Worm (Caenorhabditis elegans): ENCODE results near the gene dhhc-13.

The dhhc-13 gene

ce11 chrIV:5946602-5947444 is 29.7 kb downstream of the dhhc-13 start, which contains the start of gene inx-7:
TSS of gene inx-7 (minus strand) at chrIV:5946638.
- no peak for TF ChIP-seq fos-1 (tag; optimal IDR thresholded peaks at IDR 0.05)
- TF ChIP-seq grh-1 (GFP tag; IDR thresholded peaks at IDR 0.05): no peak
- TF ChIP-seq ceh-88 (GFP tag; IDR thresholded peaks at IDR 0.05): peak; percentile 36; the same call in 1 of the 2 replicates
- TF ChIP-seq fkh-8 (tag; optimal IDR thresholded peaks at IDR 0.05): no peak
- TF ChIP-seq isw-1 (GFP tag; IDR thresholded peaks at IDR 0.05): no peak
- TF ChIP-seq blmp-1 (tag; optimal IDR thresholded peaks at IDR 0.05): no peak
- no peak for TF ChIP-seq nhr-20 (tag; optimal IDR thresholded peaks at IDR 0.05)
- TF ChIP-seq tbx-2 (tag; optimal IDR thresholded peaks at IDR 0.05): no peak
- TF ChIP-seq nhr-47 (tag; optimal IDR thresholded peaks at IDR 0.05): peak; percentile 49
- TF ChIP-seq pax-3 (tag; optimal IDR thresholded peaks at IDR 0.05): no peak
- no peak for TF ChIP-seq fkh-10 (GFP tag; optimal IDR thresholded peaks at IDR 0.05)
- TF ChIP-seq rnt-1 (tag; optimal IDR thresholded peaks at IDR 0.05): peak; percentile 21
- TF ChIP-seq efl-3 (GFP tag; optimal IDR thresholded peaks at IDR 0.05): no peak
- TF ChIP-seq elt-2 (tag; optimal IDR thresholded peaks at IDR 0.05): peak; percentile 16
- TF ChIP-seq mab-9 (GFP tag; IDR thresholded peaks at IDR 0.05): no peak
- TF ChIP-seq swsn-7 (tag; optimal IDR thresholded peaks at IDR 0.05): peak; percentile 27
- TF ChIP-seq nhr-19 (GFP tag; conservative IDR thresholded peaks at IDR 0.05): 0 out of 2 replicates have a peak, but pooled peaks have one; percentile 16
- TF ChIP-seq lsy-2 (tag; optimal IDR thresholded peaks at IDR 0.05): peak in 1 of 2 experiments; percentile 57
- peak; percentile 26 for TF ChIP-seq lin-14 (GFP tag; optimal IDR thresholded peaks at IDR 0.05)
- peak; percentile 0 to 15 for TF ChIP-seq efl-1 (optimal IDR thresholded peaks at IDR 0.05)
- TF ChIP-seq efl-1 (GFP tag; optimal IDR thresholded peaks at IDR 0.05 in 1 of 2): peak in 1 of 2 experiments; percentile 70
- TF ChIP-seq nhr-76 (tag; optimal IDR thresholded peaks at IDR 0.05): peak; percentile 18
- TF ChIP-seq lin-39 (tag; optimal IDR thresholded peaks at IDR 0.05): no peak
- TF ChIP-seq alr-1 (tag; optimal IDR thresholded peaks at IDR 0.05; ENCODE audit: borderline replicate concordance): no peak
- TF ChIP-seq nhr-71 (tag; optimal IDR thresholded peaks at IDR 0.05): peak; percentile 43
- TF ChIP-seq ztf-4 (tag; optimal IDR thresholded peaks at IDR 0.05): peak; percentile 3
- no peak for TF ChIP-seq ceh-82 (tag; optimal IDR thresholded peaks at IDR 0.05)

- no peak for TF ChIP-seq tlp-1 (tag; optimal IDR thresholded peaks at IDR 0.05)
- no peak for TF ChIP-seq grh-1 (GFP tag; IDR thresholded peaks at IDR 0.05)
- TF ChIP-seq nhr-11 (tag; optimal IDR thresholded peaks at IDR 0.05): no peak
- peak; percentile 53 for TF ChIP-seq swsn-7 (tag; optimal IDR thresholded peaks at IDR 0.05)
- TF ChIP-seq ceh-8 (GFP tag; optimal IDR thresholded peaks at IDR 0.05): no peak
- peak; percentile 9 for TF ChIP-seq dsc-1 (tag; optimal IDR thresholded peaks at IDR 0.05)
- TF ChIP-seq lir-3 (tag; optimal IDR thresholded peaks at IDR 0.05; ENCODE audit: poor library complexity): no peak
- TF ChIP-seq unc-62 (GFP tag; optimal IDR thresholded peaks at IDR 0.05): no peak
- peak; percentile 75 for TF ChIP-seq skn-1 (tag; optimal IDR thresholded peaks at IDR 0.05)
- no peak for TF ChIP-seq ama-1 (optimal IDR thresholded peaks at IDR 0.05)
- no peak for TF ChIP-seq jun-1 (tag; optimal IDR thresholded peaks at IDR 0.05)
- TF ChIP-seq nhr-47 (tag; optimal IDR thresholded peaks at IDR 0.05): peak; percentile 46
- peak in 1 of 2 experiments; percentile 27 for TF ChIP-seq mdl-1 (tag; optimal IDR thresholded peaks at IDR 0.05)
- peak; percentile 77 for TF ChIP-seq snu-23 (GFP tag; optimal IDR thresholded peaks at IDR 0.05)
- peak; percentile 33 for TF ChIP-seq lin-39 (tag; optimal IDR thresholded peaks at IDR 0.05)
- no peak for TF ChIP-seq aly-2 (tag; optimal IDR thresholded peaks at IDR 0.05)
- peak; percentile 75 for TF ChIP-seq mep-1 (tag; optimal IDR thresholded peaks at IDR 0.05)
- TF ChIP-seq ztf-11 (tag; optimal IDR thresholded peaks at IDR 0.05): no peak
- TF ChIP-seq C16A3.4 (tag; optimal IDR thresholded peaks at IDR 0.05): peak; percentile 75
- TF ChIP-seq fkh-8 (tag; optimal IDR thresholded peaks at IDR 0.05): peak; percentile 45
- peak; percentile 57 for TF ChIP-seq blmp-1 (tag; optimal IDR thresholded peaks at IDR 0.05)
- TF ChIP-seq ztf-4 (tag; optimal IDR thresholded peaks at IDR 0.05): no peak
- peak; percentile 59 for TF ChIP-seq unc-130 (tag; optimal IDR thresholded peaks at IDR 0.05)
- no peak for TF ChIP-seq unc-98 (GFP tag; IDR thresholded peaks at IDR 0.05)
- no peak for TF ChIP-seq C34B4.2 (tag; optimal IDR thresholded peaks at IDR 0.05)
- TF ChIP-seq nhr-85 (tag): peak; percentile 3
- peak; percentile 54 for TF ChIP-seq lin-14 (GFP tag; optimal IDR thresholded peaks at IDR 0.05)
- TF ChIP-seq egl-13 (tag; optimal IDR thresholded peaks at IDR 0.05): no peak
- TF ChIP-seq elt-3 (tag; optimal IDR thresholded peaks at IDR 0.05): peak in 1 of 6 experiments; percentile 56
- no peak for TF ChIP-seq F16B12.6 (tag; optimal IDR thresholded peaks at IDR 0.05)
Measured at ce11 chrIV:5947555-5948151, 30.5 kb downstream of the dhhc-13 start, which contains the start of gene rps-25. TSS of gene rps-25 (minus strand) at chrIV:5947605.

Data from whole organism, L1 larva.